Fruit fly (Drosophila melanogaster): ENCODE measurements around the gene Zif.

DNA sequence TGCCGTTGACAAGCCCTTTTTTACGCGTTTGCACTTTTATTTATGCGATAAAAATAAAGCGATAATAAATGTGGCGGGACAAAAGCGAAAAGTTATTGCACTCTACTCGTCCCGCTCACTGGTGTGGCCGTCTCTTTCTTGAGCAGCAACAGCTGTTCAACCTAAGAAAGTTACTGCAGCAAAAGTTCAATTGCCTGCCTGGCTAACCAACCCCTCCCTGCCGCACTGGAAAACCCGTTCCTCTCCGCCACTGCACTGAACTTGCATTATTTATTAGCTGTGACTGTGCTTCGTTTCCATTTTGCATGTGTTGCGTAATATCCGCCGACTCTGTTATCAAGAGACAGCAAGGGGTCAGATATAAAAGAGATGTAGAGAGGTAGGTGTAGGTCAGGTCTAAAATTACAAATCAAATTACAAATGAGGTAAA, 35.2 kb upstream of the Zif start:
- TF ChIP-seq Ets98B (GFP tag; IDR thresholded peaks at IDR 0.05) (0 out of 2 replicates have a peak, but pooled peaks have one; percentile 27), CG15710 (tag; optimal IDR thresholded peaks at IDR 0.05) (no peak), CG12605 (GFP tag; IDR thresholded peaks at IDR 0.05) (no peak), CG4496 (GFP tag; IDR thresholded peaks at IDR 0.05) (no peak), CG32121 (GFP tag; IDR thresholded peaks at IDR 0.05) (0 out of 2 replicates have a peak, but pooled peaks have one; percentile 39), CG34367 (tag; optimal IDR thresholded peaks at IDR 0.05) (no peak), EcR (GFP tag; optimal IDR thresholded peaks at IDR 0.05) (peak; percentile 98), CG8159 (tag; optimal IDR thresholded peaks at IDR 0.05) (no peak), Pif1A (GFP tag; optimal IDR thresholded peaks at IDR 0.05) (peak; percentile 16), rn (GFP tag; IDR thresholded peaks at IDR 0.05) (no peak), CG17806 (tag; optimal IDR thresholded peaks at IDR 0.05) (no peak), gl (tag; optimal IDR thresholded peaks at IDR 0.05) (no peak)
